Fruit fly (Drosophila melanogaster) whole organism, embryonic: Measurements from ENCODE around the gene CG1943.
A peak's percentile ranks its signal among the peaks of the same experiment; 100 is the strongest.

Experiments used
- Adf1 ChIP-seq: fragments of 200-800 bp; sonication (Bioruptor generic); IDR thresholded peaks from 2 replicates; pipeline ENCODE4 v1.3.6; 2022; ENCODE audit warnings: missing biosample characterization, missing genetic modification characterization
- Blimp-1 ChIP-seq: fragments of 200-800 bp; sonication (Bioruptor generic); optimal IDR thresholded peaks from 3 replicates; lab custom pipeline; 2018; ENCODE audit warnings: missing biosample characterization, missing genetic modification characterization, mild to moderate bottlenecking, moderate library complexity, missing genetic modification reagents
- BtbVII ChIP-seq: fragments of 200-800 bp; sonication (Bioruptor generic); optimal IDR thresholded peaks from 3 replicates; lab custom pipeline; 2017; ENCODE audit warnings: missing biosample characterization, mild to moderate bottlenecking, missing genetic modification characterization
- CG10209 ChIP-seq: fragments of 200-800 bp; sonication (Bioruptor generic); optimal IDR thresholded peaks from 3 replicates; lab custom pipeline; 2017; ENCODE audit warnings: missing biosample characterization, mild to moderate bottlenecking, missing genetic modification characterization, missing genetic modification reagents
- CG10366 ChIP-seq: fragments of 200-800 bp; sonication (Bioruptor generic); IDR thresholded peaks from 2 replicates; pipeline ENCODE4 v1.3.6; 2022; ENCODE audit warnings: missing biosample characterization, missing genetic modification characterization
- CG10654 ChIP-seq: fragments of 200-800 bp; sonication (Bioruptor generic); optimal IDR thresholded peaks from 2 replicates; lab custom pipeline; 2016; ENCODE audit warnings: missing biosample characterization, missing genetic modification characterization
- CG10959 ChIP-seq: fragments of 200-800 bp; sonication (Bioruptor generic); IDR thresholded peaks from 2 replicates; pipeline ENCODE4 v1.3.6; 2022; ENCODE audit warnings: missing biosample characterization, missing genetic modification characterization
- CG12769 ChIP-seq: fragments of 200-800 bp; sonication (Bioruptor generic); optimal IDR thresholded peaks from 2 replicates; lab custom pipeline; 2019; ENCODE audit warnings: missing biosample characterization, mild to moderate bottlenecking, missing genetic modification characterization, moderate library complexity
- CG13296 ChIP-seq: fragments of 200-800 bp; sonication (Bioruptor generic); optimal IDR thresholded peaks from 3 replicates; lab custom pipeline; 2018; ENCODE audit warnings: missing biosample characterization, mild to moderate bottlenecking, missing genetic modification characterization
- CG13624 ChIP-seq: fragments of 200-800 bp; sonication (Bioruptor generic); optimal IDR thresholded peaks from 2 replicates; lab custom pipeline; 2016; ENCODE audit warnings: missing biosample characterization, missing genetic modification characterization
- CG14710 ChIP-seq: fragments of 200-800 bp; sonication (Bioruptor generic); optimal IDR thresholded peaks from 3 replicates; lab custom pipeline; 2019; ENCODE audit warnings: missing biosample characterization, mild to moderate bottlenecking, missing genetic modification characterization, moderate library complexity
- CG15269 ChIP-seq: fragments of 200-800 bp; sonication (Bioruptor generic); optimal IDR thresholded peaks from 2 replicates; lab custom pipeline; 2018; ENCODE audit warnings: missing biosample characterization, mild to moderate bottlenecking, missing genetic modification characterization, moderate library complexity
- CG17385 ChIP-seq: fragments of 200-800 bp; sonication (Bioruptor generic); optimal IDR thresholded peaks from 3 replicates; lab custom pipeline; 2018; ENCODE audit warnings: missing biosample characterization, mild to moderate bottlenecking, missing genetic modification characterization
- CG2875 ChIP-seq: fragments of 200-800 bp; sonication (Bioruptor generic); optimal IDR thresholded peaks from 2 replicates; lab custom pipeline; 2017; ENCODE audit warnings: missing biosample characterization, mild to moderate bottlenecking, missing genetic modification characterization, missing genetic modification reagents
- CG3847 ChIP-seq: fragments of 200-800 bp; sonication (Bioruptor generic); IDR thresholded peaks from 2 replicates; pipeline ENCODE4 v1.3.6; 2022; ENCODE audit warnings: missing biosample characterization, missing genetic modification characterization
- CG6813 ChIP-seq: fragments of 200-800 bp; sonication (Bioruptor generic); optimal IDR thresholded peaks from 2 replicates; lab custom pipeline; 2017; ENCODE audit warnings: missing biosample characterization, missing genetic modification characterization, mild to moderate bottlenecking, moderate library complexity, missing genetic modification reagents
- CG8281 ChIP-seq: fragments of 200-800 bp; sonication (Bioruptor generic); optimal IDR thresholded peaks from 2 replicates; lab custom pipeline; 2018; ENCODE audit warnings: missing biosample characterization, mild to moderate bottlenecking, missing genetic modification characterization, moderate library complexity
- CG8388 ChIP-seq: fragments of 200-800 bp; sonication (Bioruptor generic); optimal IDR thresholded peaks from 2 replicates; lab custom pipeline; 2019; ENCODE audit warnings: missing biosample characterization, mild to moderate bottlenecking, missing genetic modification characterization, moderate library complexity
- CG9727 ChIP-seq: fragments of 200-800 bp; sonication (Bioruptor generic); optimal IDR thresholded peaks from 3 replicates; lab custom pipeline; 2017; ENCODE audit warnings: missing biosample characterization, mild to moderate bottlenecking, missing genetic modification characterization
- CG9817 ChIP-seq: fragments of 200-800 bp; sonication (Bioruptor generic); optimal IDR thresholded peaks from 2 replicates; lab custom pipeline; 2018; ENCODE audit warnings: missing biosample characterization, mild to moderate bottlenecking, missing genetic modification characterization, moderate library complexity
- Dip3 ChIP-seq: fragments of 200-800 bp; sonication (Bioruptor generic); optimal IDR thresholded peaks from 3 replicates; lab custom pipeline; 2016; ENCODE audit warnings: missing biosample characterization, missing genetic modification characterization
- H2.0 ChIP-seq: fragments of 200-800 bp; sonication (Bioruptor generic); IDR thresholded peaks from 2 replicates; pipeline ENCODE4 v1.3.6; 2022; ENCODE audit warnings: missing biosample characterization, missing genetic modification characterization
- HLH54F ChIP-seq: fragments of 200-800 bp; sonication (Bioruptor generic); optimal IDR thresholded peaks from 3 replicates; lab custom pipeline; 2016; ENCODE audit warnings: missing biosample characterization, missing genetic modification characterization
- HmgZ ChIP-seq: fragments of 200-800 bp; sonication (Bioruptor generic); optimal IDR thresholded peaks from 2 replicates; lab custom pipeline; 2018; ENCODE audit warnings: missing biosample characterization, mild to moderate bottlenecking, missing genetic modification characterization
- Hr39 ChIP-seq: fragments of >200 bp; optimal IDR thresholded peaks from 2 replicates; lab custom pipeline; 2017
- Hr78 ChIP-seq, 2 experiments: fragments of 200-800 bp in 1 of 2; fragments of >200 bp in 1 of 2; sonication (Bioruptor generic) in 1 of 2; optimal IDR thresholded peaks; 2 replicates each; lab custom pipeline; 2017 to 2019; ENCODE audit warnings: missing biosample characterization in 2 of 2, missing genetic modification characterization in 2 of 2, mild to moderate bottlenecking in 1 of 2, moderate library complexity in 1 of 2
- Mad ChIP-seq: fragments of 200-800 bp; sonication (Bioruptor generic); optimal IDR thresholded peaks from 2 replicates; lab custom pipeline; 2016; ENCODE audit warnings: missing biosample characterization, missing genetic modification characterization
- NFAT ChIP-seq: fragments of 200-800 bp; sonication (Bioruptor generic); IDR thresholded peaks from 2 replicates; pipeline ENCODE4 v1.3.6; 2022; ENCODE audit warnings: missing biosample characterization, missing genetic modification characterization
- Nf-YB ChIP-seq: fragments of 200-800 bp; sonication (Bioruptor generic); optimal IDR thresholded peaks from 3 replicates; lab custom pipeline; 2019; ENCODE audit warnings: missing biosample characterization, mild to moderate bottlenecking, missing genetic modification characterization, moderate library complexity
- Oaz ChIP-seq: fragments of 200-800 bp; sonication (Bioruptor generic); IDR thresholded peaks from 2 replicates; pipeline ENCODE4 v1.3.6; 2022; ENCODE audit warnings: missing biosample characterization, missing genetic modification characterization
- Ssrp ChIP-seq: fragments of 200-800 bp; sonication (Bioruptor generic); optimal IDR thresholded peaks from 2 replicates; lab custom pipeline; 2018; ENCODE audit warnings: missing biosample characterization, mild to moderate bottlenecking, missing genetic modification characterization, moderate library complexity
- bab2 ChIP-seq: fragments of 200-800 bp; sonication (Bioruptor generic); optimal IDR thresholded peaks from 2 replicates; lab custom pipeline; 2016; ENCODE audit warnings: missing biosample characterization, missing genetic modification characterization
- chinmo ChIP-seq: fragments of 200-800 bp; sonication (Bioruptor generic); IDR thresholded peaks from 4 replicates; pipeline ENCODE4 v1.3.6; 2022; ENCODE audit warnings: missing biosample characterization, missing genetic modification characterization; ENCODE audit not compliant: partially characterized antibody
- disco-r ChIP-seq: fragments of 200-800 bp; sonication (Bioruptor generic); optimal IDR thresholded peaks from 2 replicates; lab custom pipeline; 2016; ENCODE audit warnings: missing biosample characterization, missing genetic modification characterization
- emc ChIP-seq: fragments of 200-800 bp; sonication (Bioruptor generic); optimal IDR thresholded peaks from 2 replicates; lab custom pipeline; 2016; ENCODE audit warnings: missing biosample characterization, missing genetic modification characterization
- en ChIP-seq: fragments of 200-800 bp; sonication (Bioruptor generic); optimal IDR thresholded peaks from 2 replicates; lab custom pipeline; 2016; ENCODE audit warnings: missing biosample characterization, missing genetic modification characterization
- ftz-f1 ChIP-seq: fragments of 200-800 bp; sonication (Bioruptor generic); optimal IDR thresholded peaks from 2 replicates; lab custom pipeline; 2016; ENCODE audit warnings: missing biosample characterization, missing genetic modification characterization
- gro ChIP-seq: fragments of 200-800 bp; sonication (Bioruptor generic); optimal IDR thresholded peaks from 2 replicates; lab custom pipeline; 2016; ENCODE audit warnings: missing biosample characterization, missing genetic modification characterization
- jigr1 ChIP-seq: fragments of 200-800 bp; sonication (Bioruptor generic); IDR thresholded peaks from 3 replicates; pipeline ENCODE4 v1.3.6; 2022; ENCODE audit warnings: missing biosample characterization, missing genetic modification characterization
- jumu ChIP-seq: fragments of 200-800 bp; sonication (Bioruptor generic); optimal IDR thresholded peaks from 3 replicates; lab custom pipeline; 2016; ENCODE audit warnings: missing biosample characterization, missing genetic modification characterization
- kah ChIP-seq: fragments of 200-800 bp; sonication (Bioruptor generic); optimal IDR thresholded peaks from 2 replicates; lab custom pipeline; 2018; ENCODE audit warnings: missing biosample characterization, mild to moderate bottlenecking, missing genetic modification characterization
- ken ChIP-seq: fragments of 200-800 bp; sonication (Bioruptor generic); IDR thresholded peaks from 3 replicates; pipeline ENCODE4 v1.3.6; 2022; ENCODE audit warnings: missing biosample characterization, missing genetic modification characterization
- nerfin-1 ChIP-seq: fragments of 200-800 bp; sonication (Bioruptor generic); optimal IDR thresholded peaks from 3 replicates; lab custom pipeline; 2019; ENCODE audit warnings: missing biosample characterization, mild to moderate bottlenecking, missing genetic modification characterization, moderate library complexity
- pros ChIP-seq: fragments of 200-800 bp; sonication (Bioruptor generic); optimal IDR thresholded peaks from 3 replicates; lab custom pipeline; 2019; ENCODE audit warnings: missing biosample characterization, mild to moderate bottlenecking, missing genetic modification characterization, moderate library complexity
- sd ChIP-seq: fragments of 200-800 bp; sonication (Bioruptor generic); optimal IDR thresholded peaks from 3 replicates; lab custom pipeline; 2018; ENCODE audit warnings: missing biosample characterization, mild to moderate bottlenecking, missing genetic modification characterization, moderate library complexity
- sisA ChIP-seq: fragments of 200-800 bp; sonication (Bioruptor generic); IDR thresholded peaks from 2 replicates; pipeline ENCODE4 v1.3.6; 2022; ENCODE audit warnings: missing biosample characterization, missing genetic modification characterization
- slbo ChIP-seq: fragments of 200-800 bp; sonication (Bioruptor generic); IDR thresholded peaks from 2 replicates; pipeline ENCODE4 v1.3.6; 2022; ENCODE audit warnings: missing biosample characterization, missing genetic modification characterization
- tna ChIP-seq: fragments of 200-800 bp; sonication (Bioruptor generic); IDR thresholded peaks from 2 replicates; pipeline ENCODE4 v1.3.6; 2022; ENCODE audit warnings: missing biosample characterization, missing genetic modification characterization; ENCODE audit not compliant: partially characterized antibody
- trem ChIP-seq: fragments of 200-800 bp; optimal IDR thresholded peaks from 3 replicates; lab custom pipeline; 2019; ENCODE audit warnings: missing biosample characterization, mild to moderate bottlenecking, missing genetic modification characterization, moderate library complexity
- wek ChIP-seq: fragments of 200-800 bp; sonication (Bioruptor generic); optimal IDR thresholded peaks from 3 replicates; lab custom pipeline; 2018; ENCODE audit warnings: missing biosample characterization, mild to moderate bottlenecking, missing genetic modification characterization, moderate library complexity
- zf30C ChIP-seq: fragments of 200-800 bp; sonication (Bioruptor generic); optimal IDR thresholded peaks from 3 replicates; lab custom pipeline; 2018; ENCODE audit warnings: missing biosample characterization, mild to moderate bottlenecking, missing genetic modification characterization

Gene CG1943

DNA sequence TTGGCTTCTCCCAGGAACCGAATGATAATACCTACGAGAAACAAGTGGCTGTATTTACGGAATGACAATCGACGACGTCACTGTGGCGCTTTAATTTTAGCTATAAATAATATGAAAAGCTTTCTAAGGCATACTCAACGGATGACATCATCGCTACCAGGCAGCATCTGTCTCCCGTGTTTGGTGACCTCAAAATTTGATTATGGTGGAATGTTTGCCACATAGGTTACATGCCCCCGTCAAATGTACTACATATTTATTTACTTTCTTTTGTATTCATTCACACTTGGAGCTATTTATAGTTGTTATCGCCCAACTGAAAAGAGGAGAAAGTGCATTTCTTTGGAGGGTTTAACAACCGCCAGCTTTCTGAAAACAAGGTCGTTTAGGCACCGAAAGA lies 8.4 kb upstream of the CG1943 start:
- no peak for TF ChIP-seq NFAT (GFP tag; lab: Robert Waterston, UW)
- peak; percentile 15 for TF ChIP-seq kah (GFP tag; lab: Kevin White, UChicago)
- no peak for TF ChIP-seq CG17385
- TF ChIP-seq CG9817 (tag; lab: Kevin White, UChicago): no peak
- TF ChIP-seq CG9727 (GFP tag; lab: Kevin White, UChicago): no peak
- TF ChIP-seq sisA (GFP tag; lab: Robert Waterston, UW): no peak
- no peak for TF ChIP-seq CG13296 (GFP tag; lab: Kevin White, UChicago)
- no peak for TF ChIP-seq HmgZ (tag; lab: Kevin White, UChicago)
- TF ChIP-seq Blimp-1: peak; percentile 27
- TF ChIP-seq CG3847: no peak
- TF ChIP-seq CG12769 (tag; lab: Kevin White, UChicago): peak; percentile 35
- no peak for TF ChIP-seq Nf-YB (GFP tag; lab: Kevin White, UChicago)
- no peak for TF ChIP-seq Hr39 (lab: Kevin White, UChicago)
- peak; percentile 89 for TF ChIP-seq sd (tag; lab: Kevin White, UChicago)
- TF ChIP-seq CG10654 (GFP tag; lab: Kevin White, UChicago): no peak
- TF ChIP-seq H2.0 (GFP tag; lab: Robert Waterston, UW): no peak
- peak in 1 of 2 experiments; percentile 72 for TF ChIP-seq Hr78 (GFP tag; optimal IDR thresholded peaks at IDR 0.05; lab: Kevin White, UChicago)
- TF ChIP-seq BtbVII: peak; percentile 4
- peak; percentile 4 for TF ChIP-seq CG8281 (tag; lab: Kevin White, UChicago)
- TF ChIP-seq disco-r: no peak
- TF ChIP-seq ken (GFP tag; lab: Robert Waterston, UW): 0 out of 3 replicates have a peak, but pooled peaks have one; percentile 32
- no peak for TF ChIP-seq ftz-f1 (GFP tag; lab: Kevin White, UChicago)

- TF ChIP-seq zf30C (GFP tag; lab: Kevin White, UChicago): no peak
- TF ChIP-seq jumu (GFP tag; lab: Kevin White, UChicago): peak; percentile 95
- peak; percentile 85 for TF ChIP-seq emc (GFP tag; lab: Kevin White, UChicago)
- TF ChIP-seq Oaz (GFP tag; lab: Robert Waterston, UW): peak; percentile 91
- peak; percentile 78 for TF ChIP-seq Adf1 (GFP tag; lab: Robert Waterston, UW)
- peak; percentile 83 for TF ChIP-seq en (GFP tag; lab: Kevin White, UChicago)
- peak; percentile 94 for TF ChIP-seq CG13624
- peak; percentile 87 for TF ChIP-seq tna
- peak; percentile 83 for TF ChIP-seq nerfin-1 (tag; lab: Kevin White, UChicago)
- TF ChIP-seq CG10959: peak; percentile 87
- peak; percentile 97 for TF ChIP-seq Mad
- peak; percentile 97 for TF ChIP-seq slbo
- TF ChIP-seq CG6813: peak; percentile 53
- TF ChIP-seq chinmo (GFP tag; lab: Robert Waterston, UW): peak; percentile 91; the same call in 2 of the 4 replicates
- peak; percentile 45 for TF ChIP-seq wek (GFP tag; lab: Kevin White, UChicago)
- peak; percentile 90 for TF ChIP-seq CG10209 (GFP tag; lab: Kevin White, UChicago)
- peak; percentile 82; the same call in 2 of the 3 replicates for TF ChIP-seq jigr1 (GFP tag; lab: Robert Waterston, UW)
- no peak for TF ChIP-seq pros (GFP tag; lab: Kevin White, UChicago)
- peak; percentile 91 for TF ChIP-seq CG15269 (tag; lab: Kevin White, UChicago)
- peak; percentile 94 for TF ChIP-seq Dip3 (GFP tag; lab: Kevin White, UChicago)
- TF ChIP-seq CG14710 (tag; lab: Kevin White, UChicago): peak; percentile 96
- TF ChIP-seq HLH54F (GFP tag; lab: Kevin White, UChicago): peak; percentile 97
- peak; percentile 96 for TF ChIP-seq bab2 (GFP tag; lab: Kevin White, UChicago)
- peak; percentile 85 for TF ChIP-seq CG8388 (GFP tag; lab: Kevin White, UChicago)
- TF ChIP-seq trem (tag; lab: Kevin White, UChicago): peak; percentile 95
- TF ChIP-seq Ssrp (tag; lab: Kevin White, UChicago): peak; percentile 94
- TF ChIP-seq gro (GFP tag; lab: Kevin White, UChicago): peak; percentile 93
- TF ChIP-seq CG2875 (GFP tag; lab: Kevin White, UChicago): peak; percentile 57
- TF ChIP-seq CG10366 (GFP tag; lab: Robert Waterston, UW): peak; percentile 92
Measured at dm6 chr3R:7067092-7067491, 7.6 kb upstream of the CG1943 start, which contains the start of the genes CG1105 and CG1965. TSS of gene CG1105 (minus strand) at chr3R:7067136. TSS of gene CG1965 (plus strand) at chr3R:7067401.
